Worm (Caenorhabditis elegans): ENCODE measurements around the gene unc-96.
A peak's percentile ranks its signal among the peaks of the same experiment; 100 is the strongest.

Gene unc-96

DNA sequence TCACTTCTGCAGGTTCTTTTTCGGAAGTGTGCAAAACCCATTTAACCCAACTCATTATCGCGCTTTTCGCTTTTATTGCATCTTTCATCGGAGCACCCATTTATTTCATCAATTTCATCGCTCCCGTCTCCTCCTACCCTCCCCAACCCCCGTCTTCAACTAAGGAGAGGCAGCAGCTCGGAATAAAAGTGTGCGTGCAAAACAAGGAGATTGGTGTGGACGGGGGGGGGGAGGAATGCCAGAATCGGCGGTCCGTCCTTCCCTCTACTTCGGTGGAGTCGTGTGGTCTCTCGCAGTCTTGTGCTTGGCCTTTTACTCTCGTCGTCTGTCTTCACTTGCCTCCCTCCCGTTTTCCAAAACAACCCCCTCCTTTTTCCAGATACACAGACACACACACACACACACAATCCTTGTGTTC is 19.7 kb downstream of the unc-96 start:
- TF ChIP-seq klf-2 (GFP tag; conservative IDR thresholded peaks at IDR 0.05): no peak
- TF ChIP-seq ztf-29 (GFP tag; IDR thresholded peaks at IDR 0.05): no peak
- no peak for TF ChIP-seq ref-1 (GFP tag; conservative IDR thresholded peaks at IDR 0.05)
- TF ChIP-seq med-1 (GFP tag; optimal IDR thresholded peaks at IDR 0.05; ENCODE audit: insufficient read depth): no peak
- TF ChIP-seq flt-1 (GFP tag; IDR thresholded peaks at IDR 0.05): peak; percentile 73
- peak; percentile 58; the same call in 1 of the 2 replicates for TF ChIP-seq ztf-23 (GFP tag; IDR thresholded peaks at IDR 0.05)
- TF ChIP-seq cog-1 (tag; optimal IDR thresholded peaks at IDR 0.05): no peak
- TF ChIP-seq tab-1 (GFP tag; IDR thresholded peaks at IDR 0.05): 0 out of 2 replicates have a peak, but pooled peaks have one; percentile 69

DNA sequence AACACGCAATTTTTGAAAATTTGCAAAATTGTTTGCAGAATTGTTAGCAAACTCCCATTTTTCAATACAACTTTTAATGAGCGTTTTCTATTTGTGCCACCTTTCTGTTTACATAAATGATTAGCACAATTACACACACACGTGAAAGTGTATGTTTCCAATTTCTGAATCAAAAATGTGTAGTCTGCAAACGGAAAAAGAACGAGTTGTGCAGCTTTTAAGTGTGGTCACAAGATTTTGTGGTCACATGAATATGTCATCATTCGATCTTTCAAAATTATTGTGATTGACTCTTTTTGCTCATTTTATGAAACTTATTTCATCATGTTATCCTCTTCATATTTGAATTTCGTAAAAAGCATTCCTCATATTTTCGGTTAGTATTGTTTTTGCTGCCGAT is 20.4 kb downstream of the unc-96 start:
- no peak for TF ChIP-seq ztf-23 (GFP tag; IDR thresholded peaks at IDR 0.05)
- TF ChIP-seq ref-1 (GFP tag; conservative IDR thresholded peaks at IDR 0.05): no peak
- no peak for TF ChIP-seq tab-1 (GFP tag; IDR thresholded peaks at IDR 0.05)
- no peak for TF ChIP-seq T22C8.4 (GFP tag; IDR thresholded peaks at IDR 0.05)
- TF ChIP-seq cog-1 (tag; optimal IDR thresholded peaks at IDR 0.05): no peak

DNA sequence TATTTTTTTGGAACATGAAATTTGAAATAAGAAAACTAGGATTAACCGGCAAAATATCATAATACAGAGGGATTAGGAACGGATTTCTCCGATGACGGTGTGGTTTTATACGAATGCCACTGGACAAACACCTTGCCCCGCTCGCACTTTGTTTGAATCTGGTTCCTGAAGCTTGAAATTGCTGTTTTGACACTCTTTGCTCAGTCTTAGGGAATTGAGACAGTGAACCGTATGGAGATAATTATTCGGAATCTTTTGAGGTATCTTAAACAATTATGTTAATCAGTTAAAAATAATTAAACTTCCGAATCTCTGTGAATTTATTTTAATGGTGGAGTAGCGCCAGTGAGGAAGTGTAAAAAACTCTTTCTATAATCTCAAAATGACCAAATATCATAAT is 21.6 kb downstream of the unc-96 start, which contains the start of gene F13C5.3:
Gene F13C5.3, minus strand, starts transcription at position 101 of the 400 bp plus-strand sequence.
- no peak for TF ChIP-seq tab-1 (GFP tag; IDR thresholded peaks at IDR 0.05)

DNA sequence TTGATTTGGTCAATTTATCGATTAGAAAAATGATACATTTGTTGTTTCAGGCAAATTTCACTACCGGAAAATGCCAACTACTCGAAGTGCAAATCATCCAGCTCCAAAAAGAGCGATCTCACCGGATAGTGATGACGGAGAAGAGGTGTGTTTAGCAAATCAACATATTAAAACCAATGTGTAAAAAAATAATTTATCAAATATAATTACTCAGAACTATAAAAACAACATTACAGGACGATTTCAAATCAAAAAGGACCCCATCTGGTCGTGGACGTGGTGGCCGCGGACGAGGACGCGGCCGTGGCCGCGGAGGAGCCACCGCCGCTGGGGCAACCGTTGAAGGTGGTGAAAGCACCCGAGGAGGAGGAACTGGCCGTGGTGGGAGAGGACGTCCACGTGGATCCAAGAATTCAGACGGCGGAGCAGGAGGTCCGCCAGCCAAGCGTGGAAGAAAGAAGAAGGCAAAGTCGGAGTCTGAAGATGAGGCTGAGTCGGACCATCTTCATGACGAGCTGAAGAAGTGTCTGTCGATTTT is 27.1 kb downstream of the unc-96 start, which contains the start of gene F13C5.2:
Gene F13C5.2, plus strand, starts transcription at position 51 of the 538 bp plus-strand sequence.
- TF ChIP-seq tab-1 (GFP tag; IDR thresholded peaks at IDR 0.05) (peak; percentile 63; the same call in 1 of the 2 replicates), klf-2 (GFP tag; conservative IDR thresholded peaks at IDR 0.05) (no peak)

DNA sequence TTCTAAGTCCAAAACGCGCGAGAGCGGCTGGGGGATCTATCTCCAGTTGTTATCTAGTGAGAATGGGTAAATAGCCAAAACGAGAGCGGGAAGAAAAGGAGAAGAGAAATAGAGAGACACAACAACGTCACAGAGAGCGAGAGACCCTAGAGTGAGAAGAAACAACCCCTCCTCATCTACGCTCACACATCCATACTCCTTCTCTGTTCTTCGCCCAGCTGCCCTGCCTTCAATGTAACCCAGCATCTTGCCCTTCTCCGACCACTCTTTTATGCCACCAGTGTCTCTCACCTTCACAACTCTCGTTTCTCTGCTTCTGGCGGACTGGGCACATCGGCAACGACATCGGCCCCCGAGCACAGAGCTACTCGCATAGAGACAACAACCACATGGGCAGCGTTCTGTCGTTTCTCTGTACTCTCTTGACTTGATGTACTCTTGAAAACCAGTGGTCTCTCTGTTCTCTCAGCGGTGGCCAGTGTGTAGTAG is 27.8 kb downstream of the unc-96 start:
- TF ChIP-seq med-1 (GFP tag; optimal IDR thresholded peaks at IDR 0.05; ENCODE audit: insufficient read depth) (no peak), cog-1 (tag; optimal IDR thresholded peaks at IDR 0.05) (peak; percentile 89), ref-1 (GFP tag; conservative IDR thresholded peaks at IDR 0.05) (no peak), flt-1 (GFP tag; IDR thresholded peaks at IDR 0.05) (peak; percentile 73), ztf-23 (GFP tag; IDR thresholded peaks at IDR 0.05) (peak; percentile 26; the same call in 1 of the 2 replicates), T22C8.4 (GFP tag; IDR thresholded peaks at IDR 0.05) (no peak; the same call in 1 of the 2 replicates), ztf-29 (GFP tag; IDR thresholded peaks at IDR 0.05) (no peak)

DNA sequence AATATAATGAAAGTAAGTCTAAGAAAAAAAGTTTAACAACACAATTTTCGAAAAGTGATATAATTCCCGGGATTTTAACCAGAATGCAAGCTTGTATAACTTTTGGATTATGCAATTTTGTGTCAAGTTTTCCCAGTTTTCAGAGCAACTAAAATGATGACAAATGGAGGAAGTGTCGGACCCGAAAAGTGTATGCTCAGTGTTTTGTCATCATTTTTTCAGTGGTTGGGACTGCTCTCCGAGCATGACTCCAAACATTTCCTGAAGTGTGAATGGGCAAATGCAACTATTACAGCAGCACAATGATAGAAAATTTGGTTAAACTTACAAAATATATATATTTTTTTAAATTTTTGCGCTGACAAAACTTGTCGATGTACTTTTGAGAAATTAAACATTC is 30.0 kb downstream of the unc-96 start:
- TF ChIP-seq ztf-23 (GFP tag; IDR thresholded peaks at IDR 0.05): no peak
- TF ChIP-seq flt-1 (GFP tag; IDR thresholded peaks at IDR 0.05): no peak
- no peak for TF ChIP-seq T22C8.4 (GFP tag; IDR thresholded peaks at IDR 0.05)
- TF ChIP-seq ref-1 (GFP tag; conservative IDR thresholded peaks at IDR 0.05): no peak
- TF ChIP-seq cog-1 (tag; optimal IDR thresholded peaks at IDR 0.05): no peak
- TF ChIP-seq klf-2 (GFP tag; conservative IDR thresholded peaks at IDR 0.05): no peak
- TF ChIP-seq tab-1 (GFP tag; IDR thresholded peaks at IDR 0.05): no peak
- no peak for TF ChIP-seq ztf-29 (GFP tag; IDR thresholded peaks at IDR 0.05)
- TF ChIP-seq med-1 (GFP tag; optimal IDR thresholded peaks at IDR 0.05; ENCODE audit: insufficient read depth): no peak

DNA sequence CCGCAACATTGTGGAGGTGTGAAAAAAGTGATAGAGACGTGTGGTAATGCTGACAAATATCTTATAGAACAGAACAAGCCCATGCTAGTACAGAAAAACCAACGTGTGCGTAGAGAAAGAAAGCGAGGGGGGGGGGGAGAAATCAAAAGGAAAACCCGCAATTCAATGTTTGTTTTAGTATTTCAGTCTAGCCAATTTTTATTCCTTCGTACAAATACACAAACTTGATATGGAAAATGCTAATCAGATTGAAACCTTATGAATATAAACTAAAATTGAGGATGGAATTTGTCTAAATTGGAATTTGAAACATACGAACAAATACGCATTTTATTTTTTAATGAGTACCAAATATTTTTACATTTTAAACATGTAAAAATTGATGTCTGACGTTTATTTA is 33.3 kb downstream of the unc-96 start, which contains the start of gene mrp-1:
Gene mrp-1, minus strand, starts transcription at position 101 of the 400 bp plus-strand sequence.
- no peak for TF ChIP-seq med-1 (GFP tag; optimal IDR thresholded peaks at IDR 0.05; ENCODE audit: insufficient read depth)
- no peak for TF ChIP-seq T22C8.4 (GFP tag; IDR thresholded peaks at IDR 0.05)
- TF ChIP-seq klf-2 (GFP tag; conservative IDR thresholded peaks at IDR 0.05): no peak
- TF ChIP-seq ref-1 (GFP tag; conservative IDR thresholded peaks at IDR 0.05): no peak
- no peak for TF ChIP-seq cog-1 (tag; optimal IDR thresholded peaks at IDR 0.05)
- TF ChIP-seq ztf-29 (GFP tag; IDR thresholded peaks at IDR 0.05): no peak
- TF ChIP-seq tab-1 (GFP tag; IDR thresholded peaks at IDR 0.05): no peak
- TF ChIP-seq ztf-23 (GFP tag; IDR thresholded peaks at IDR 0.05): no peak
- TF ChIP-seq flt-1 (GFP tag; IDR thresholded peaks at IDR 0.05): no peak

DNA sequence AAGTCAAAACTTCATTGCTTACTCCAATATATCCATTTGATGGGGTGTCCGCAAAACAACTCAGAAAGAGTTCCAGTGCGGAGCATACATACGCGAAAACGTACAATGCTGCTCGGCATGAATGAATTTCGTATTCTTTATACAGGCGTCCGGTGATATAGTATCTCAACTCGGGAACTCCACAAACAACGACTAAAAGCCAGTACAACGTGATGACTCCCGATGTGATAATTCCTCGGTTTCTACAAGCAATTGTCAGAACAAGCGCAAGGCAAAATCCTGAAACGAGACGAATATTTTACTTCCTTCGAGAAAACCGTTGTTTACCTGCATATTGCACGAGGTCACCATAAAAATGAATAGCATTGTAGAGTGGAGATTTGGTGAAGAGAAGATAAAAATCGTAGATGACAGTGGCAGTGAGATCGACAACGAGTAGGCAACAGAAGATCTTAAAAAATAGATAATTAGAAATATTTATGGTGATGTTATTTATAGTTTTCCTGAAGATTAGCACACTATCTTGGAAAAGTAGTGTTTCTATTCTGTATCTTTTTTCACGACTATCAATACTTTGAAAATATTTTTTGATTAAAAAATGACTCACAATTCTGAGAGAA is 35.4 kb downstream of the unc-96 start:
- TF ChIP-seq flt-1 (GFP tag; IDR thresholded peaks at IDR 0.05) (no peak), ztf-29 (GFP tag; IDR thresholded peaks at IDR 0.05) (no peak), klf-2 (GFP tag; conservative IDR thresholded peaks at IDR 0.05) (no peak), ztf-23 (GFP tag; IDR thresholded peaks at IDR 0.05) (no peak)

DNA sequence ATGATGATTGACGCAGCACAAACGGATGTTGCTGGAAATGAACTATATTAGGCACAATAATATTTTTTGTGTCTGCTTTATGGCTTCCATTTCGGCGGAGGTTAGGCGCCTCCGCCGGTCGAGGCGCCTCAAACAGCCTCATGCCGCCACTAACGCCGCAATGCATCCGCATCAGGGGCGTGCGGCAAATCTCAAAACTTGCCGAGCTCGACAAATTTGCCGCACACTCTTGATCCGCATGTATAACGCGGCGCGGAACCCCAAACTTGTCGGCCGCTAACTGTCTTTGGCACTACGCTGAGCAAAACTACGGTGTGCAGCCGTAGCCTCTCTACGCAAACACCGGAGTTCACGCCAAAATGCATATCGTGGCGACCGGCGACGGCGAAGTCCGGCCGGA is 39.3 kb downstream of the unc-96 start:
- TF ChIP-seq T22C8.4 (GFP tag; IDR thresholded peaks at IDR 0.05): no peak
- no peak for TF ChIP-seq ztf-29 (GFP tag; IDR thresholded peaks at IDR 0.05)
- TF ChIP-seq klf-2 (GFP tag; conservative IDR thresholded peaks at IDR 0.05): no peak
- TF ChIP-seq ztf-23 (GFP tag; IDR thresholded peaks at IDR 0.05): no peak
- TF ChIP-seq cog-1 (tag; optimal IDR thresholded peaks at IDR 0.05): no peak
- no peak for TF ChIP-seq tab-1 (GFP tag; IDR thresholded peaks at IDR 0.05)
- no peak for TF ChIP-seq med-1 (GFP tag; optimal IDR thresholded peaks at IDR 0.05; ENCODE audit: insufficient read depth)

DNA sequence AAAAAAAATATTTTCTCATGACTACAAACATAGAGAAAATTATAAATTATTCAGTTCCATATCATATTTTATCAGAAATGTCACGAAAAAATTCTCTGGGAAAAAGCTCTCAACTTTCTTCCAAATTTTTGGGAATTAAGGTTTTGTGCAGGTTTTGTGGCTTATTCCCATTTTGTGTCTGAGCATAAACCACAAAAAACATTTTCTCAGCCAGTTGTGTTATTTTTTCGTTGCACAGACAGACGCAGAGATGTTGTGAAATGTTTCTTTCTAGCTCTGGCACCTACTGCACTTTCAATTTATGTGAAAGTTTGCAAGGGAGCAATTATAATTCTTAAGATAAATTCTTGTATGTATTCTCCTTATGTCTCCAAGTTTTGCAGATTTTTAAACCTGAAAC is 46.0 kb downstream of the unc-96 start:
- TF ChIP-seq T22C8.4 (GFP tag; IDR thresholded peaks at IDR 0.05) (no peak), klf-2 (GFP tag; conservative IDR thresholded peaks at IDR 0.05) (no peak)

DNA sequence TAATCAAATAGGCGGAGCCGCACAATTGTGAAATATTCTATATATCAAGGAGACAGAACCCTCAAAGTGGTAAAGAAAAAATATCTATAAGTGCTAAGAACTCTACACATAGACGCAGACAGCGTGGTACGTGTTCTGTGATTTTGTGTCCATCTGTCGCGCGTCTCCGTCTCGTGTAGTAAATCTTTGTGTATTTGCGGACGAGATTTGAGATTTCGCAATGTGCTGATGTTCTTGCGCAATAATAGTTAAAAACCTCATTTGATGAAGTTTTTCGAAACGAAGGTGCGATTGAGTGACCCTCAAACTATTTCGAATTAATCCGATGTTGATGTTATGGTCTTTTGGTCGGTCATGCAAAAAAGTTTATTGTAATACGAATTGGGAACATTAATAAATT is 47.8 kb downstream of the unc-96 start:
- TF ChIP-seq ztf-23 (GFP tag; IDR thresholded peaks at IDR 0.05) (no peak), ztf-29 (GFP tag; IDR thresholded peaks at IDR 0.05) (no peak), tab-1 (GFP tag; IDR thresholded peaks at IDR 0.05) (no peak), cog-1 (tag; optimal IDR thresholded peaks at IDR 0.05) (no peak), T22C8.4 (GFP tag; IDR thresholded peaks at IDR 0.05) (no peak), ref-1 (GFP tag; conservative IDR thresholded peaks at IDR 0.05) (no peak), klf-2 (GFP tag; conservative IDR thresholded peaks at IDR 0.05) (no peak), med-1 (GFP tag; optimal IDR thresholded peaks at IDR 0.05; ENCODE audit: insufficient read depth) (no peak), flt-1 (GFP tag; IDR thresholded peaks at IDR 0.05) (no peak)
